Fruit fly (Drosophila melanogaster) whole organism, embryonic: ENCODE results near the gene Mst85C.

Source experiments
- Ada2b ChIP-seq: fragments of 200-800 bp; sonication (Bioruptor generic); IDR thresholded peaks from 2 replicates; pipeline ENCODE4 v1.3.6; 2022; ENCODE audit warnings: missing biosample characterization, missing genetic modification characterization
- CG12219 ChIP-seq: fragments of 200-800 bp; sonication (Bioruptor generic); optimal IDR thresholded peaks from 3 replicates; lab custom pipeline; 2018; ENCODE audit warnings: missing biosample characterization, mild to moderate bottlenecking, missing genetic modification characterization
- CG12769 ChIP-seq: fragments of 200-800 bp; sonication (Bioruptor generic); optimal IDR thresholded peaks from 2 replicates; lab custom pipeline; 2019; ENCODE audit warnings: missing biosample characterization, mild to moderate bottlenecking, missing genetic modification characterization, moderate library complexity
- CG17359 ChIP-seq: fragments of 200-800 bp; sonication (Bioruptor generic); optimal IDR thresholded peaks from 3 replicates; lab custom pipeline; 2018; ENCODE audit warnings: missing biosample characterization, mild to moderate bottlenecking, missing genetic modification characterization, moderate library complexity
- CG32772 ChIP-seq: fragments of 200-800 bp; sonication (Bioruptor generic); IDR thresholded peaks from 2 replicates; pipeline ENCODE4 v1.3.6; 2022; ENCODE audit warnings: missing biosample characterization, missing genetic modification characterization
- CG3407 ChIP-seq: fragments of 200-800 bp; sonication (Bioruptor generic); optimal IDR thresholded peaks from 2 replicates; lab custom pipeline; 2018; ENCODE audit warnings: missing biosample characterization, mild to moderate bottlenecking, missing genetic modification characterization
- CG5180 ChIP-seq: fragments of 200-800 bp; sonication (Bioruptor generic); optimal IDR thresholded peaks from 3 replicates; lab custom pipeline; 2017; ENCODE audit warnings: missing biosample characterization, missing genetic modification characterization, mild to moderate bottlenecking, moderate library complexity, missing genetic modification reagents
- CG6683 ChIP-seq: fragments of 200-800 bp; sonication (Bioruptor generic); optimal IDR thresholded peaks from 2 replicates; lab custom pipeline; 2017; ENCODE audit warnings: missing biosample characterization, mild to moderate bottlenecking, missing genetic modification characterization, missing genetic modification reagents
- CG7745 ChIP-seq: fragments of 200-800 bp; sonication (Bioruptor generic); optimal IDR thresholded peaks from 2 replicates; lab custom pipeline; 2018; ENCODE audit warnings: missing biosample characterization, mild to moderate bottlenecking, missing genetic modification characterization, moderate library complexity
- CHES-1-like ChIP-seq: fragments of 200-800 bp; sonication (Bioruptor generic); optimal IDR thresholded peaks from 2 replicates; lab custom pipeline; 2016; ENCODE audit warnings: missing biosample characterization, missing genetic modification characterization
- D19A ChIP-seq: fragments of 200-800 bp; optimal IDR thresholded peaks from 3 replicates; lab custom pipeline; 2019; ENCODE audit warnings: missing biosample characterization, mild to moderate bottlenecking, missing genetic modification characterization, moderate library complexity
- Drgx ChIP-seq: fragments of 200-800 bp; sonication (Bioruptor generic); IDR thresholded peaks from 2 replicates; pipeline ENCODE4 v1.3.6; 2022; ENCODE audit warnings: missing biosample characterization, missing genetic modification characterization
- E2f1 ChIP-seq: fragments of 200-800 bp; sonication (Bioruptor generic); IDR thresholded peaks from 2 replicates; pipeline ENCODE4 v1.3.6; 2022; ENCODE audit warnings: missing biosample characterization, missing genetic modification characterization
- ERR ChIP-seq: fragments of 200-800 bp; sonication (Bioruptor generic); optimal IDR thresholded peaks from 2 replicates; lab custom pipeline; 2016; ENCODE audit warnings: missing biosample characterization, missing genetic modification characterization
- HLHmδ ChIP-seq: fragments of 200-800 bp; sonication (Bioruptor generic); optimal IDR thresholded peaks from 2 replicates; lab custom pipeline; 2018; ENCODE audit warnings: missing biosample characterization, mild to moderate bottlenecking, missing genetic modification characterization, moderate library complexity
- Kr ChIP-seq: fragments of 200-800 bp; sonication (Bioruptor generic); optimal IDR thresholded peaks from 2 replicates; lab custom pipeline; 2017; ENCODE audit warnings: missing biosample characterization, mild to moderate bottlenecking, missing genetic modification characterization
- Med ChIP-seq: fragments of 200-800 bp; sonication (Bioruptor generic); peaks from one replicate; lab custom pipeline; 2016; ENCODE audit warnings: missing biosample characterization, missing genetic modification characterization, mild to moderate bottlenecking, inconsistent platforms, moderate library complexity
- Neu2 ChIP-seq: fragments of 200-800 bp; sonication (Bioruptor generic); optimal IDR thresholded peaks from 3 replicates; lab custom pipeline; 2016; ENCODE audit warnings: missing biosample characterization, missing genetic modification characterization, borderline replicate concordance
- Sox102F ChIP-seq: fragments of 200-800 bp; sonication (Bioruptor generic); optimal IDR thresholded peaks from 2 replicates; lab custom pipeline; 2018; ENCODE audit warnings: missing biosample characterization, mild to moderate bottlenecking, missing genetic modification characterization, moderate library complexity
- Taf1 ChIP-seq: fragments of 200-800 bp; sonication (Bioruptor generic); IDR thresholded peaks from 2 replicates; pipeline ENCODE4 v1.3.6; 2022; ENCODE audit warnings: missing biosample characterization, missing genetic modification characterization
- Vsx1 ChIP-seq: fragments of 200-800 bp; sonication (Bioruptor generic); optimal IDR thresholded peaks from 2 replicates; lab custom pipeline; 2017; ENCODE audit warnings: missing biosample characterization, mild to moderate bottlenecking, missing genetic modification characterization, missing genetic modification reagents
- abd-A ChIP-seq: fragments of 200-800 bp; sonication (Bioruptor generic); optimal IDR thresholded peaks from 3 replicates; lab custom pipeline; 2019; ENCODE audit warnings: missing biosample characterization, mild to moderate bottlenecking, missing genetic modification characterization, moderate library complexity
- aop ChIP-seq: fragments of 200-800 bp; sonication (Bioruptor generic); IDR thresholded peaks from 2 replicates; pipeline ENCODE4 v1.3.6; 2022; ENCODE audit warnings: missing biosample characterization, missing genetic modification characterization
- ato ChIP-seq: fragments of 200-800 bp; sonication (Bioruptor generic); IDR thresholded peaks from 2 replicates; pipeline ENCODE4 v1.3.6; 2022; ENCODE audit warnings: missing biosample characterization, missing genetic modification characterization; ENCODE audit not compliant: partially characterized antibody
- cg ChIP-seq: fragments of 200-800 bp; sonication (Bioruptor generic); optimal IDR thresholded peaks from 3 replicates; lab custom pipeline; 2019; ENCODE audit warnings: missing biosample characterization, mild to moderate bottlenecking, missing genetic modification characterization, moderate library complexity
- chinmo ChIP-seq: fragments of 200-800 bp; sonication (Bioruptor generic); IDR thresholded peaks from 4 replicates; pipeline ENCODE4 v1.3.6; 2022; ENCODE audit warnings: missing biosample characterization, missing genetic modification characterization; ENCODE audit not compliant: partially characterized antibody
- chm ChIP-seq: fragments of 200-800 bp; sonication (Bioruptor generic); IDR thresholded peaks from 2 replicates; pipeline ENCODE4 v1.3.6; 2022; ENCODE audit warnings: missing biosample characterization, missing genetic modification characterization
- ci ChIP-seq: fragments of 200-800 bp; sonication (Bioruptor generic); IDR thresholded peaks from 3 replicates; pipeline ENCODE4 v1.3.6; 2022; ENCODE audit warnings: missing biosample characterization, missing genetic modification characterization
- crol ChIP-seq: fragments of 200-800 bp; sonication (Bioruptor generic); IDR thresholded peaks from 2 replicates; pipeline ENCODE4 v1.3.6; 2022; ENCODE audit warnings: missing biosample characterization, missing genetic modification characterization
- fd64A ChIP-seq: fragments of 200-800 bp; sonication (Bioruptor generic); optimal IDR thresholded peaks from 3 replicates; lab custom pipeline; 2018; ENCODE audit warnings: missing biosample characterization, mild to moderate bottlenecking, missing genetic modification characterization
- gcm ChIP-seq: fragments of 200-800 bp; sonication (Bioruptor generic); optimal IDR thresholded peaks from 2 replicates; lab custom pipeline; 2019; ENCODE audit warnings: missing biosample characterization, mild to moderate bottlenecking, missing genetic modification characterization, moderate library complexity
- gsb-n ChIP-seq: fragments of 200-800 bp; sonication (Bioruptor generic); optimal IDR thresholded peaks from 3 replicates; lab custom pipeline; 2018; ENCODE audit warnings: missing biosample characterization, mild to moderate bottlenecking, missing genetic modification characterization
- kah ChIP-seq: fragments of 200-800 bp; sonication (Bioruptor generic); optimal IDR thresholded peaks from 2 replicates; lab custom pipeline; 2018; ENCODE audit warnings: missing biosample characterization, mild to moderate bottlenecking, missing genetic modification characterization
- ken ChIP-seq: fragments of 200-800 bp; sonication (Bioruptor generic); IDR thresholded peaks from 3 replicates; pipeline ENCODE4 v1.3.6; 2022; ENCODE audit warnings: missing biosample characterization, missing genetic modification characterization
- nerfin-2 ChIP-seq: fragments of 200-800 bp; sonication (Bioruptor generic); IDR thresholded peaks from 2 replicates; pipeline ENCODE4 v1.3.6; 2022; ENCODE audit warnings: missing biosample characterization, missing genetic modification characterization; ENCODE audit not compliant: partially characterized antibody
- oc ChIP-seq: fragments of 200-800 bp; sonication (Bioruptor generic); optimal IDR thresholded peaks from 2 replicates; lab custom pipeline; 2018; ENCODE audit warnings: missing biosample characterization, mild to moderate bottlenecking, missing genetic modification characterization, moderate library complexity
- pros ChIP-seq: fragments of 200-800 bp; sonication (Bioruptor generic); optimal IDR thresholded peaks from 3 replicates; lab custom pipeline; 2019; ENCODE audit warnings: missing biosample characterization, mild to moderate bottlenecking, missing genetic modification characterization, moderate library complexity
- sc ChIP-seq, 3 experiments: fragments of >200 bp in 2 of 3; fragments of 200-800 bp in 1 of 3; sonication (Bioruptor generic) in 1 of 3; optimal IDR thresholded peaks; 2 replicates in 2 of 3; 3 replicates in 1 of 3; lab custom pipeline; 2017; ENCODE audit warnings: mild to moderate bottlenecking in 1 of 3, missing biosample characterization in 1 of 3, missing genetic modification characterization in 1 of 3, missing genetic modification reagents in 1 of 3
- sd ChIP-seq: fragments of 200-800 bp; sonication (Bioruptor generic); optimal IDR thresholded peaks from 3 replicates; lab custom pipeline; 2018; ENCODE audit warnings: missing biosample characterization, mild to moderate bottlenecking, missing genetic modification characterization, moderate library complexity
- sqz ChIP-seq: fragments of 200-800 bp; sonication (Bioruptor generic); optimal IDR thresholded peaks from 3 replicates; lab custom pipeline; 2018; ENCODE audit warnings: missing biosample characterization, mild to moderate bottlenecking, missing genetic modification characterization
- sr ChIP-seq: fragments of 200-800 bp; sonication (Bioruptor generic); IDR thresholded peaks from 3 replicates; pipeline ENCODE4 v1.3.6; 2022; ENCODE audit warnings: missing biosample characterization, missing genetic modification characterization
- tll ChIP-seq, 2 experiments: fragments of 200-800 bp in 1 of 2; fragments of >200 bp in 1 of 2; sonication (Bioruptor generic) in 1 of 2; optimal IDR thresholded peaks; 2 replicates each; lab custom pipeline; 2017 to 2019; ENCODE audit warnings: missing biosample characterization in 2 of 2, missing genetic modification characterization in 2 of 2, mild to moderate bottlenecking in 1 of 2, moderate library complexity in 1 of 2
- trem ChIP-seq: fragments of 200-800 bp; optimal IDR thresholded peaks from 3 replicates; lab custom pipeline; 2019; ENCODE audit warnings: missing biosample characterization, mild to moderate bottlenecking, missing genetic modification characterization, moderate library complexity
- vvl ChIP-seq: fragments of 200-800 bp; sonication (Bioruptor generic); IDR thresholded peaks from 2 replicates; pipeline ENCODE4 v1.3.6; 2022; ENCODE audit warnings: missing biosample characterization, missing genetic modification characterization
- yki ChIP-seq: fragments of >200 bp; optimal IDR thresholded peaks from 3 replicates; lab custom pipeline; 2018
- z ChIP-seq: fragments of 200-800 bp; sonication (Bioruptor generic); IDR thresholded peaks from 3 replicates; pipeline ENCODE4 v1.3.6; 2022; ENCODE audit warnings: missing biosample characterization, missing genetic modification characterization
- zfh1 ChIP-seq: fragments of 200-800 bp; sonication (Bioruptor generic); IDR thresholded peaks from 3 replicates; pipeline ENCODE4 v1.3.6; 2022; ENCODE audit warnings: missing biosample characterization, missing genetic modification characterization

Mst85C gene

dm6 chr3R:9027082-9027481 lies 21.4 kb upstream of the Mst85C start (continued):
- TF ChIP-seq trem, result no peak
- peak; percentile 80 for TF ChIP-seq HLHmδ (GFP tag; lab: Kevin White, UChicago)
- no peak for TF ChIP-seq gcm
- TF ChIP-seq yki, result no peak
- no peak for TF ChIP-seq CG12769 (tag; lab: Kevin White, UChicago)
- TF ChIP-seq Neu2 (GFP tag; lab: Kevin White, UChicago), result no peak
- TF ChIP-seq chinmo (GFP tag; lab: Robert Waterston, UW), result 0 out of 4 replicates have a peak, but pooled peaks have one; percentile 29
- TF ChIP-seq ato (GFP tag; lab: Robert Waterston, UW), result no peak
- TF ChIP-seq aop (GFP tag; lab: Robert Waterston, UW), result peak; percentile 58; the same call in 1 of the 2 replicates
- TF ChIP-seq D19A (tag; lab: Kevin White, UChicago), result no peak
- no peak for TF ChIP-seq CG12219 (GFP tag; lab: Kevin White, UChicago)
- TF ChIP-seq, all 482 proteins: peak for 19

dm6 chr3R:9028690-9029089 lies 19.8 kb upstream of the Mst85C start:
- TF ChIP-seq sd (peak; percentile 49), sr (GFP tag; lab: Robert Waterston, UW) (peak; percentile 83), Drgx (GFP tag; lab: Robert Waterston, UW) (no peak), CG7745 (peak; percentile 92), sc (optimal IDR thresholded peaks at IDR 0.05; lab: Kevin White, UChicago) (no peak), sc (GFP tag; optimal IDR thresholded peaks at IDR 0.05; lab: Kevin White, UChicago) (no peak), CHES-1-like (GFP tag; lab: Kevin White, UChicago) (no peak), tll (GFP tag; optimal IDR thresholded peaks at IDR 0.05; lab: Kevin White, UChicago) (peak in 1 of 2 experiments; percentile 0), ERR (GFP tag; lab: Kevin White, UChicago) (no peak), Med (GFP tag; lab: Kevin White, UChicago) (peak; percentile 45), gcm (peak; percentile 11), kah (GFP tag; lab: Kevin White, UChicago) (peak; percentile 27), CG12769 (tag; lab: Kevin White, UChicago) (peak; percentile 72), nerfin-2 (GFP tag; lab: Robert Waterston, UW) (no peak), CG32772 (GFP tag; lab: Robert Waterston, UW) (0 out of 2 replicates have a peak, but pooled peaks have one; percentile 13), Ada2b (GFP tag; lab: Robert Waterston, UW) (no peak), Sox102F (GFP tag; lab: Kevin White, UChicago) (no peak), CG17359 (no peak), chm (GFP tag; lab: Robert Waterston, UW) (0 out of 2 replicates have a peak, but pooled peaks have one; percentile 29), z (GFP tag; lab: Robert Waterston, UW) (peak; percentile 60; the same call in 1 of the 3 replicates), CG3407 (GFP tag; lab: Kevin White, UChicago) (no peak), chinmo (GFP tag; lab: Robert Waterston, UW) (0 out of 4 replicates have a peak, but pooled peaks have one; percentile 40), cg (GFP tag; lab: Kevin White, UChicago) (peak; percentile 17), gsb-n (peak; percentile 17), Taf1 (no peak), ken (GFP tag; lab: Robert Waterston, UW) (no peak), vvl (peak; percentile 24; the same call in 1 of the 2 replicates), ci (GFP tag; lab: Robert Waterston, UW) (peak; percentile 53; the same call in 1 of the 3 replicates), Kr (GFP tag; lab: Kevin White, UChicago) (peak; percentile 14), Vsx1 (peak; percentile 87), CG5180 (GFP tag; lab: Kevin White, UChicago) (no peak), pros (GFP tag; lab: Kevin White, UChicago) (peak; percentile 58), sqz (GFP tag; lab: Kevin White, UChicago) (peak; percentile 34), oc (tag; lab: Kevin White, UChicago) (no peak), CG6683 (no peak), zfh1 (GFP tag; lab: Robert Waterston, UW) (0 out of 3 replicates have a peak, but pooled peaks have one; percentile 15), abd-A (tag; lab: Kevin White, UChicago) (peak; percentile 83), crol (GFP tag; lab: Robert Waterston, UW) (peak; percentile 21; the same call in 1 of the 2 replicates), fd64A (peak; percentile 43), E2f1 (GFP tag; lab: Robert Waterston, UW) (no peak)
